ENCODE assay signal across 5 fruit fly cellular contexts in the genomic region with DNA sequence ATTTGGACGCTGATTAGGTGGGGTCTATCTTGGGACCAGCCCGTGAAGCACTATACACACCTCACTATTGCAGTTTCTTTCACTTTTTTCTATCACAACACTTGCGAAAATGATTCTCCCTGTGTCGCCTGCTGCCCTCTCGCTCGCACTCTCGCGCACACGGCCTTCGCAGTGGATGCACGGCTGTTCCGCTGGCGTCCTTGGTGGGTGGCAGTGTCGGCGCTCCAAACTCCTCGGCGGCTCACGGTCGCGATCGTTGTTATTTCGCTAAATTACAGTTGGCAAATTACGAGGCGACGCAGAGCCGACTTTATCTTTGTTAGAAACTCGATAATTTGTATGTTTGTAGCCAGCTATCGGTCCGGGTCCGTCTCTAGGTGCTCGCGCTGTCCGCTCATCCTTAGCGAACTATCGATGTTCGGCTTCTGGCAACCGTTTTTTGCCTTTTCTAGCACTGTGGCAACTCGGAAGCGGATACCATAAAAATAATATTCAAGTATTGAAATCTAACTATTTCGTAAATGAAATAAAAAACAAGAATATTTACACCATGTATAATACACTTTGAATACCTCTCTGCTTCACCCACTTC.
TF ChIP-seq lines count a peak whose summit lies in the region.

Gene Ubc2 (minus strand): TSS at position 410 of the 592 bp plus-strand sequence.

- no peak for TF ChIP-seq CTCF in whole organism, embryonic (GFP tag; optimal IDR thresholded peaks at IDR 0.05; lab: Kevin White, UChicago)

TF ChIP-seq in whole organism, adult, 20 proteins besides CTCF, POLR2A, EP300 and RAD21:
- TF ChIP-seq tj (GFP tag; optimal IDR thresholded peaks at IDR 0.05; lab: Kevin White, UChicago) (no peak), CG5204 (GFP tag; optimal IDR thresholded peaks at IDR 0.05; lab: Kevin White, UChicago) (no peak), CG7045 (GFP tag; optimal IDR thresholded peaks at IDR 0.05; lab: Kevin White, UChicago) (no peak), CG1620 (GFP tag; optimal IDR thresholded peaks at IDR 0.05; lab: Kevin White, UChicago) (peak; percentile 24), bab1 (GFP tag; optimal IDR thresholded peaks at IDR 0.05; lab: Kevin White, UChicago) (peak; percentile 59), kay (GFP tag; lab: Kevin White, UChicago; ENCODE audit: borderline replicate concordance) (no peak), pad (GFP tag; optimal IDR thresholded peaks at IDR 0.05; lab: Kevin White, UChicago) (no peak), Clk (GFP tag; optimal IDR thresholded peaks at IDR 0.05; lab: Kevin White, UChicago) (no peak), CG33017 (tag; optimal IDR thresholded peaks at IDR 0.05; lab: Kevin White, UChicago) (peak; percentile 3), ovo (GFP tag; optimal IDR thresholded peaks at IDR 0.05; lab: Kevin White, UChicago) (no peak), CG11617 (GFP tag; optimal IDR thresholded peaks at IDR 0.05; lab: Kevin White, UChicago) (no peak), Mnt (GFP tag; optimal IDR thresholded peaks at IDR 0.05; lab: Kevin White, UChicago) (peak; percentile 47), Hr96 (GFP tag; optimal IDR thresholded peaks at IDR 0.05; lab: Kevin White, UChicago) (peak; percentile 21), CG14711 (tag; optimal IDR thresholded peaks at IDR 0.05; lab: Kevin White, UChicago) (peak; percentile 32)

TF ChIP-seq in whole organism, embryonic, 481 proteins besides CTCF, POLR2A, EP300 and RAD21 (continues in another document):
- TF ChIP-seq Mes4 (GFP tag; optimal IDR thresholded peaks at IDR 0.05; lab: Kevin White, UChicago) (no peak), CG6272 (GFP tag; IDR thresholded peaks at IDR 0.05; lab: Robert Waterston, UW) (peak; percentile 31; the same call in 1 of the 2 replicates), ssp (GFP tag; IDR thresholded peaks at IDR 0.05; lab: Robert Waterston, UW) (no peak), Rfx (GFP tag; IDR thresholded peaks at IDR 0.05; lab: Robert Waterston, UW) (peak; percentile 60), croc (GFP tag; conservative IDR thresholded peaks at IDR 0.05; lab: Robert Waterston, UW) (no peak), H15 (GFP tag; IDR thresholded peaks at IDR 0.05; lab: Robert Waterston, UW) (no peak), CG8290 (GFP tag; optimal IDR thresholded peaks at IDR 0.05; lab: Kevin White, UChicago) (peak; percentile 17), CG8290 (tag; optimal IDR thresholded peaks at IDR 0.05; lab: Kevin White, UChicago) (no peak), CG13775 (GFP tag; optimal IDR thresholded peaks at IDR 0.05; lab: Kevin White, UChicago) (peak; percentile 6), CG42726 (GFP tag; IDR thresholded peaks at IDR 0.05; lab: Robert Waterston, UW; ENCODE audit: partially characterized antibody) (peak; percentile 88), lola (GFP tag; optimal IDR thresholded peaks at IDR 0.05; lab: Kevin White, UChicago) (no peak), CG4854 (GFP tag; optimal IDR thresholded peaks at IDR 0.05; lab: Kevin White, UChicago) (peak; percentile 8), sna (GFP tag; IDR thresholded peaks at IDR 0.05; lab: Robert Waterston, UW; ENCODE audit: partially characterized antibody) (peak; percentile 79), sima (GFP tag; optimal IDR thresholded peaks at IDR 0.05; lab: Kevin White, UChicago) (no peak), Ptx1 (GFP tag; IDR thresholded peaks at IDR 0.05; lab: Robert Waterston, UW) (peak; percentile 29), Sry-δ (GFP tag; optimal IDR thresholded peaks at IDR 0.05; lab: Kevin White, UChicago) (peak; percentile 98), CG30020 (tag; optimal IDR thresholded peaks at IDR 0.05; lab: Kevin White, UChicago) (peak; percentile 35)

TF ChIP-seq in whole organism, prepupa, 60 proteins besides CTCF, POLR2A, EP300 and RAD21:
- peak; percentile 33 for TF ChIP-seq pdm3 (GFP tag; optimal IDR thresholded peaks at IDR 0.05; lab: Kevin White, UChicago)
- no peak for TF ChIP-seq Hr39 (GFP tag; optimal IDR thresholded peaks at IDR 0.05; lab: Kevin White, UChicago)
- peak; percentile 73 for TF ChIP-seq Sox14 (GFP tag; optimal IDR thresholded peaks at IDR 0.05; lab: Kevin White, UChicago)
- TF ChIP-seq net (GFP tag; optimal IDR thresholded peaks at IDR 0.05; lab: Kevin White, UChicago) = no peak
- TF ChIP-seq CG10669 (GFP tag; optimal IDR thresholded peaks at IDR 0.05; lab: Kevin White, UChicago) = no peak
- TF ChIP-seq cyc (GFP tag; optimal IDR thresholded peaks at IDR 0.05; lab: Kevin White, UChicago) = peak; percentile 15
- TF ChIP-seq salr (GFP tag; optimal IDR thresholded peaks at IDR 0.05; lab: Kevin White, UChicago) = no peak
- peak; percentile 30 for TF ChIP-seq lz (GFP tag; optimal IDR thresholded peaks at IDR 0.05; lab: Kevin White, UChicago)
- TF ChIP-seq CG31627 (GFP tag; optimal IDR thresholded peaks at IDR 0.05; lab: Kevin White, UChicago) = peak; percentile 23
- no peak for TF ChIP-seq Lpt (GFP tag; optimal IDR thresholded peaks at IDR 0.05; lab: Kevin White, UChicago)
- TF ChIP-seq dsx (GFP tag; optimal IDR thresholded peaks at IDR 0.05; lab: Kevin White, UChicago; ENCODE audit: poor library complexity, severe bottlenecking) = peak; percentile 7
- no peak for TF ChIP-seq CG4318 (GFP tag; optimal IDR thresholded peaks at IDR 0.05; lab: Kevin White, UChicago)
- peak; percentile 72 for TF ChIP-seq Eip78C (GFP tag; lab: Kevin White, UChicago)
- peak; percentile 28 for TF ChIP-seq esn (GFP tag; optimal IDR thresholded peaks at IDR 0.05; lab: Kevin White, UChicago)
- TF ChIP-seq CG6163 (GFP tag; IDR thresholded peaks at IDR 0.05; lab: Robert Waterston, UW) = no peak
- peak; percentile 19 for TF ChIP-seq topi (GFP tag; optimal IDR thresholded peaks at IDR 0.05; lab: Kevin White, UChicago)

TF ChIP-seq in whole organism, pupa, 21 proteins besides CTCF, POLR2A, EP300 and RAD21:
- TF ChIP-seq CG4496 (GFP tag; IDR thresholded peaks at IDR 0.05; lab: Robert Waterston, UW) = peak; percentile 49; the same call in 2 of the 3 replicates
- TF ChIP-seq D1 (tag; optimal IDR thresholded peaks at IDR 0.05; lab: Kevin White, UChicago) = no peak
- TF ChIP-seq CG14655 (GFP tag; optimal IDR thresholded peaks at IDR 0.05; lab: Kevin White, UChicago) = no peak
- no peak for TF ChIP-seq fd96Ca (GFP tag; IDR thresholded peaks at IDR 0.05; lab: Robert Waterston, UW)
- TF ChIP-seq gl (tag; optimal IDR thresholded peaks at IDR 0.05; lab: Kevin White, UChicago) = no peak
- no peak for TF ChIP-seq CG8159 (tag; optimal IDR thresholded peaks at IDR 0.05; lab: Kevin White, UChicago)
- no peak for TF ChIP-seq CG15710 (tag; optimal IDR thresholded peaks at IDR 0.05; lab: Kevin White, UChicago)
TF ChIP-seq in whole organism, pupa: peak in this region for 1.

TF ChIP-seq in whole organism, wandering third instar larva, 38 proteins besides CTCF, POLR2A, EP300 and RAD21:
- no peak for TF ChIP-seq CG32264 (GFP tag; optimal IDR thresholded peaks at IDR 0.05; lab: Kevin White, UChicago)
- TF ChIP-seq Dif (GFP tag; optimal IDR thresholded peaks at IDR 0.05; lab: Kevin White, UChicago; ENCODE audit: partially characterized antibody) = no peak
- no peak for TF ChIP-seq woc (GFP tag; optimal IDR thresholded peaks at IDR 0.05; lab: Kevin White, UChicago)
- TF ChIP-seq rgr (GFP tag; optimal IDR thresholded peaks at IDR 0.05; lab: Kevin White, UChicago) = peak; percentile 14
- TF ChIP-seq N (GFP tag; optimal IDR thresholded peaks at IDR 0.05; lab: Kevin White, UChicago) = no peak
- TF ChIP-seq sv (GFP tag; optimal IDR thresholded peaks at IDR 0.05; lab: Kevin White, UChicago) = peak; percentile 12
- no peak for TF ChIP-seq Rel (GFP tag; optimal IDR thresholded peaks at IDR 0.05; lab: Kevin White, UChicago)
- peak; percentile 22 for TF ChIP-seq Rel (tag; optimal IDR thresholded peaks at IDR 0.05; lab: Kevin White, UChicago)
- TF ChIP-seq Abd-B (GFP tag; optimal IDR thresholded peaks at IDR 0.05; lab: Kevin White, UChicago) = no peak
- peak; percentile 62 for TF ChIP-seq Hr83 (GFP tag; optimal IDR thresholded peaks at IDR 0.05; lab: Kevin White, UChicago; ENCODE audit: poor library complexity, severe bottlenecking)
- no peak for TF ChIP-seq tai (GFP tag; optimal IDR thresholded peaks at IDR 0.05; lab: Kevin White, UChicago)
